Worm (Caenorhabditis elegans) whole organism, mixed stage, embryonic: Measurements from ENCODE around the gene rabn-5.

Source experiments
- blmp-1 ChIP-seq: fragments of 150-350 bp; optimal IDR thresholded peaks from 2 replicates; lab custom pipeline; 2014; ENCODE audit warnings: missing biosample characterization, missing genetic modification characterization
- elt-1 ChIP-seq: sonication (generic microtip); optimal IDR thresholded peaks from 2 replicates; lab custom pipeline; 2017; ENCODE audit warnings: missing genetic modification characterization, mild to moderate bottlenecking, missing compliant biosample characterization, antibody characterized with exemption, moderate library complexity, borderline replicate concordance; ENCODE audit not compliant: insufficient read depth
- nhr-12 ChIP-seq: fragments of 150-350 bp; optimal IDR thresholded peaks from 2 replicates; lab custom pipeline; 2014; ENCODE audit warnings: missing biosample characterization, missing genetic modification characterization
- nhr-237 ChIP-seq: fragments of 150-350 bp; optimal IDR thresholded peaks from 2 replicates; lab custom pipeline; 2014; ENCODE audit warnings: missing biosample characterization, missing genetic modification characterization

DNA sequence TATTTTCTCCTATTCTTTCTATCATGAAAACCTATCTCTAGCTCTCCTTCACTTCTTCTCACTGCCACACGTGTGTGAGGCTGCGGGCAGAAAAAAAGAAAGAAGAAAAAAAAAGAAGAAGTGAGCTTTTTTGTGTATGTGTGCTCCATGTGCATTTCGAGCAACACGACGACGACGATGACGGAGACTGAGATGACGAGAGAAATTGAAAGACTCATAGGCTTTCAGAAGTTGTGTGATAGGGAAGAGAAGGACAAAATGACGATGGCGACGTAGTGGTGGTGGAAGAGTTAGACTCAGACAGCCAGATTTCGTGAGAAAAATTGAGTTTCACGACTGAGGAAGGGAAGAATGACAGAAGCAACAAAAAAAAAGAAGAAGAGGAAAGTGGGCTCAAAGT is 18.9 kb upstream of the rabn-5 start:
- TF ChIP-seq nhr-12 (no peak), nhr-237 (no peak), elt-1 (no peak), blmp-1 (tag; lab: Kevin White, UChicago) (no peak)
